Worm (Caenorhabditis elegans) whole organism, L4 larva: Measurements from ENCODE around the gene F55C12.6.
A peak's percentile ranks its signal among the peaks of the same experiment; 100 is the strongest.

ENCODE experiments used
- D1046.2 ChIP-seq: fragments of 200-800 bp; sonication (Bioruptor generic); IDR thresholded peaks from 2 replicates; pipeline ENCODE4 v1.3.6; 2022; ENCODE audit warnings: missing genetic modification characterization, missing compliant biosample characterization
- F26F4.8 ChIP-seq: fragments of 200-800 bp; sonication (Bioruptor generic); conservative IDR thresholded peaks from 2 replicates; pipeline ENCODE4 v1.3.6; 2022; ENCODE audit warnings: missing genetic modification characterization, missing compliant biosample characterization
- T26A8.4 ChIP-seq: fragments of 200-800 bp; sonication (Bioruptor generic); IDR thresholded peaks from 2 replicates; pipeline ENCODE4 v1.3.6; 2022; ENCODE audit warnings: missing genetic modification characterization, missing compliant biosample characterization
- Y75B8A.6 ChIP-seq: fragments of 200-800 bp; sonication (Bioruptor generic); IDR thresholded peaks from 2 replicates; pipeline ENCODE4 v1.3.6; 2022; ENCODE audit warnings: missing genetic modification reagents, missing genetic modification characterization, missing compliant biosample characterization
- ama-1 ChIP-seq: fragments of 150-350 bp; optimal IDR thresholded peaks from 2 replicates; lab custom pipeline; 2014; ENCODE audit warnings: inconsistent platforms, mixed read lengths
- attf-4 ChIP-seq: sonication (generic microtip); optimal IDR thresholded peaks from 3 replicates; lab custom pipeline; 2017; ENCODE audit warnings: missing biosample characterization, missing genetic modification characterization
- ceh-20 ChIP-seq: fragments of 200-800 bp; sonication (Bioruptor generic); IDR thresholded peaks from 2 replicates; pipeline ENCODE4 v1.3.6; 2022; ENCODE audit warnings: missing genetic modification reagents, missing genetic modification characterization, missing compliant biosample characterization
- ceh-32 ChIP-seq: sonication (generic microtip); optimal IDR thresholded peaks from 2 replicates; lab custom pipeline; 2016; ENCODE audit warnings: mild to moderate bottlenecking, missing genetic modification characterization, missing compliant biosample characterization; ENCODE audit not compliant: poor library complexity
- ceh-82 ChIP-seq: sonication (generic microtip); optimal IDR thresholded peaks from 2 replicates; lab custom pipeline; 2017; ENCODE audit warnings: missing biosample characterization, missing genetic modification characterization
- ces-1 ChIP-seq: fragments of 150-350 bp; sonication (generic microtip); optimal IDR thresholded peaks from 4 replicates; lab custom pipeline; 2014; ENCODE audit warnings: missing biosample characterization, missing genetic modification reagents, missing genetic modification characterization
- ctbp-1 ChIP-seq: fragments of 200-800 bp; sonication (Bioruptor generic); IDR thresholded peaks from 2 replicates; pipeline ENCODE4 v1.3.6; 2022; ENCODE audit warnings: missing genetic modification reagents, missing genetic modification characterization, missing compliant biosample characterization
- daf-16 ChIP-seq, 3 experiments: sonication (generic microtip); optimal IDR thresholded peaks; 2 replicates each; lab custom pipeline; 2016 to 2017; ENCODE audit warnings: missing genetic modification characterization in 3 of 3, missing genetic modification reagents in 3 of 3, mild to moderate bottlenecking in 2 of 3, missing compliant biosample characterization in 2 of 3, missing biosample characterization in 1 of 3, moderate library complexity in 1 of 3
- daf-19 ChIP-seq: fragments of 200-800 bp; sonication (Bioruptor generic); conservative IDR thresholded peaks from 2 replicates; pipeline ENCODE4 v1.3.6; 2022; ENCODE audit warnings: missing genetic modification characterization, missing compliant biosample characterization
- dmd-6 ChIP-seq: fragments of 200-800 bp; sonication (Bioruptor generic); IDR thresholded peaks from 2 replicates; pipeline ENCODE4 v1.3.6; 2022; ENCODE audit warnings: missing genetic modification reagents, missing genetic modification characterization, missing compliant biosample characterization
- duxl-1 ChIP-seq: sonication (generic microtip); optimal IDR thresholded peaks from 2 replicates; lab custom pipeline; 2016; ENCODE audit warnings: mild to moderate bottlenecking, missing genetic modification characterization, moderate library complexity, missing compliant biosample characterization; ENCODE audit not compliant: poor library complexity
- dve-1 ChIP-seq: sonication (generic microtip); optimal IDR thresholded peaks from 2 replicates; lab custom pipeline; 2017; ENCODE audit warnings: antibody characterized with exemption, mild to moderate bottlenecking, missing genetic modification characterization, missing compliant biosample characterization; ENCODE audit not compliant: insufficient read depth
- egl-27 ChIP-seq: sonication (generic microtip); optimal IDR thresholded peaks from 3 replicates; lab custom pipeline; 2017; ENCODE audit warnings: missing biosample characterization, missing genetic modification reagents, missing genetic modification characterization
- hif-1 ChIP-seq, 2 experiments: sonication (generic microtip); optimal IDR thresholded peaks; 2 replicates each; lab custom pipeline; 2016 to 2017; ENCODE audit warnings: missing compliant biosample characterization in 2 of 2, missing genetic modification characterization in 2 of 2, missing genetic modification reagents in 2 of 2, missing genotype in 2 of 2, mild to moderate bottlenecking in 1 of 2
- lim-7 ChIP-seq: fragments of 200-800 bp; sonication (Bioruptor generic); IDR thresholded peaks from 2 replicates; pipeline ENCODE4 v1.3.6; 2022; ENCODE audit warnings: missing genetic modification characterization, missing compliant biosample characterization
- lin-1 ChIP-seq: fragments of 200-800 bp; sonication (Bioruptor generic); IDR thresholded peaks from 2 replicates; pipeline ENCODE4 v1.3.6; 2022; ENCODE audit warnings: missing genetic modification reagents, missing genetic modification characterization, missing compliant biosample characterization
- lin-15B ChIP-seq: fragments of 150-350 bp; sonication (generic microtip); optimal IDR thresholded peaks from 3 replicates; lab custom pipeline; 2014; ENCODE audit warnings: missing biosample characterization, missing genetic modification characterization
- lin-29 ChIP-seq: fragments of 200-800 bp; sonication (Bioruptor generic); IDR thresholded peaks from 2 replicates; pipeline ENCODE4 v1.3.6; 2022; ENCODE audit warnings: missing genetic modification reagents, missing genetic modification characterization, missing compliant biosample characterization
- lin-38 ChIP-seq: fragments of 200-800 bp; sonication (Bioruptor generic); IDR thresholded peaks from 2 replicates; pipeline ENCODE4 v1.3.6; 2022; ENCODE audit warnings: missing genetic modification reagents, missing genetic modification characterization, missing compliant biosample characterization
- madf-9 ChIP-seq: fragments of 200-800 bp; sonication (Bioruptor generic); conservative IDR thresholded peaks from 2 replicates; pipeline ENCODE4 v1.3.6; 2022; ENCODE audit warnings: missing genetic modification reagents, missing genetic modification characterization, missing compliant biosample characterization
- mdl-1 ChIP-seq, 2 experiments: fragments of 150-350 bp in 1 of 2; sonication (generic microtip) in 1 of 2; optimal IDR thresholded peaks; 2 replicates each; lab custom pipeline; 2014 to 2017; ENCODE audit warnings: missing biosample characterization in 2 of 2, missing genetic modification characterization in 2 of 2
- mep-1 ChIP-seq: fragments of 150-350 bp; sonication (generic microtip); optimal IDR thresholded peaks from 3 replicates; lab custom pipeline; 2014; ENCODE audit warnings: missing biosample characterization, missing genetic modification characterization
- mes-2 ChIP-seq: sonication (generic microtip); optimal IDR thresholded peaks from 2 replicates; lab custom pipeline; 2016; ENCODE audit warnings: missing genotype, mild to moderate bottlenecking, missing genetic modification characterization, missing compliant biosample characterization; ENCODE audit not compliant: poor library complexity, severe bottlenecking
- nhr-28 ChIP-seq: fragments of 150-350 bp; optimal IDR thresholded peaks from 2 replicates; lab custom pipeline; 2014; ENCODE audit warnings: missing biosample characterization, missing genetic modification characterization
- nhr-41 ChIP-seq: fragments of 200-800 bp; sonication (Bioruptor generic); IDR thresholded peaks from 2 replicates; pipeline ENCODE4 v1.3.6; 2022; ENCODE audit warnings: missing genetic modification reagents, missing genetic modification characterization, missing compliant biosample characterization
- nhr-6 ChIP-seq: fragments of 150-350 bp; optimal IDR thresholded peaks from 2 replicates; lab custom pipeline; 2014; ENCODE audit warnings: missing biosample characterization, missing genetic modification characterization
- nhr-76 ChIP-seq: fragments of 150-350 bp; optimal IDR thresholded peaks from 2 replicates; lab custom pipeline; 2014; ENCODE audit warnings: missing biosample characterization, missing genetic modification characterization
- pha-4 ChIP-seq, 2 experiments: fragments of 150-350 bp in 1 of 2; fragments of 200-800 bp in 1 of 2; sonication (Bioruptor generic) in 1 of 2; IDR thresholded peaks in 1 of 2; optimal IDR thresholded peaks in 1 of 2; 2 replicates each; pipeline versions ENCODE4 v1.3.6 to Lab custom; 2014 to 2022; ENCODE audit warnings: missing genetic modification characterization in 2 of 2, missing genetic modification reagents in 2 of 2, missing biosample characterization in 1 of 2, missing compliant biosample characterization in 1 of 2
- pqm-1 ChIP-seq: sonication (generic microtip); optimal IDR thresholded peaks from 2 replicates; lab custom pipeline; 2017; ENCODE audit warnings: missing biosample characterization, missing genetic modification characterization
- rbr-2 ChIP-seq: sonication (generic microtip); optimal IDR thresholded peaks from 2 replicates; lab custom pipeline; 2016; ENCODE audit warnings: missing genotype, missing genetic modification characterization, missing compliant biosample characterization
- spr-3 ChIP-seq: fragments of 200-800 bp; sonication (Bioruptor generic); optimal IDR thresholded peaks from 2 replicates; lab custom pipeline; 2018; ENCODE audit warnings: mild to moderate bottlenecking, missing genetic modification characterization, missing compliant biosample characterization
- tag-97 ChIP-seq: fragments of 200-800 bp; sonication (Bioruptor generic); IDR thresholded peaks from 2 replicates; pipeline ENCODE4 v1.3.6; 2022; ENCODE audit warnings: missing genetic modification characterization, missing compliant biosample characterization
- unc-130 ChIP-seq: sonication (generic microtip); optimal IDR thresholded peaks from 2 replicates; lab custom pipeline; 2016; ENCODE audit warnings: missing genetic modification reagents, missing genetic modification characterization, missing compliant biosample characterization
- unc-62 ChIP-seq, 3 experiments: fragments of 150-350 bp in 1 of 3; sonication (generic microtip); optimal IDR thresholded peaks in 2 of 3; peaks in 1 of 3; 1 replicate in 1 of 3; 2 replicates in 2 of 3; lab custom pipeline; 2014 to 2017; ENCODE audit warnings: missing biosample characterization in 3 of 3, missing genetic modification characterization in 3 of 3, missing genetic modification reagents in 3 of 3, missing genotype in 1 of 3
- zfp-2 ChIP-seq: sonication (generic microtip); optimal IDR thresholded peaks from 2 replicates; lab custom pipeline; 2016; ENCODE audit warnings: mild to moderate bottlenecking, missing genetic modification characterization, missing compliant biosample characterization
- zip-11 ChIP-seq: fragments of 200-800 bp; sonication (Bioruptor generic); IDR thresholded peaks from 2 replicates; pipeline ENCODE4 v1.3.6; 2022; ENCODE audit warnings: missing genetic modification characterization, missing compliant biosample characterization
- ztf-11 ChIP-seq: fragments of 150-350 bp; optimal IDR thresholded peaks from 2 replicates; lab custom pipeline; 2014; ENCODE audit warnings: missing biosample characterization, missing genetic modification characterization

F55C12.6 gene

DNA sequence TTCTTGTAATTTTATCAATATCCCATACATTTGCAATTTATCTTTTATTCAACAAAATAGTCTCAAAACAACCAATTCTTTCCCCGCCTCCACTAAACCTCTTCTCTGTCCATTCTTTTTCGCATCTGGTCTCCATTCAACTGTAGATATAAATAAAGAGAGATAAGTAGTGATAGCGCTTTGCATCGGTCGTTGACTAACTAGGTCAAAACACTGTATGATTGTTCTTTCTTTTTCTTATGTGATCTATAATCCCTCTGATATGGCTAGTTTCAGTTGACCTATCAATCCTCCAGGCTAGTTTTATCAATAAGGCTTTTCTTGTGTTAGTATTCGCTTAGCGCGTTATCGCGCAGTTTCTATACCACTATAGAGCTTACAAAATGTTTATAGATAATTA, 22.7 kb downstream of the F55C12.6 start:
- TF ChIP-seq nhr-28 (tag; lab: Kevin White, UChicago), result peak; percentile 62
- no peak for TF ChIP-seq Y75B8A.6 (GFP tag; lab: Robert Waterston, UW)

DNA sequence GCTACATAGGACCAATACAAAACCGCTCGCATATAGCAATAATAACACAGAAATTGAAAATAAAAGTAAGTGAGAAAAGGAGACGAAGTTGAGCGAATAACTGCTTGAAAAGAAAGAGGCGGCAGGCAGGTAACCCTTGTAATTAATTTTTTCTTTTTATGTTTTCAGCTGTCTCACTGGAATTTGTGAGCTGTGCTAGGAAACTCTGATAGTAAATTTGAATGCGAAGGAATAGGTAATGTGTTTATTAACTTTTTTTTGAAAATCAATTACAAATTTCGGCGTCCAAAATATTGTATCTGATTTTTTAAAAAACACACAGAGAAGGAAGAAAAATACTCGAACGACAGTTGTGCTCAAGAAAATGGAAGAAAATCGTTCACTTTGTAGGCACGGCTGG, 23.9 kb downstream of the F55C12.6 start, which contains the start of gene H41C03.2:
H41C03.2 (minus strand) TSS at position 101 of the 400 bp plus-strand sequence.
- peak in 1 of 2 experiments; percentile 75 for TF ChIP-seq unc-62 (GFP tag; optimal IDR thresholded peaks at IDR 0.05 in 1 of 2; lab: Kevin White, UChicago)
- TF ChIP-seq unc-62 (tag; optimal IDR thresholded peaks at IDR 0.05; lab: Kevin White, UChicago), result no peak
- TF ChIP-seq rbr-2 (tag; lab: Kevin White, UChicago), result no peak

DNA sequence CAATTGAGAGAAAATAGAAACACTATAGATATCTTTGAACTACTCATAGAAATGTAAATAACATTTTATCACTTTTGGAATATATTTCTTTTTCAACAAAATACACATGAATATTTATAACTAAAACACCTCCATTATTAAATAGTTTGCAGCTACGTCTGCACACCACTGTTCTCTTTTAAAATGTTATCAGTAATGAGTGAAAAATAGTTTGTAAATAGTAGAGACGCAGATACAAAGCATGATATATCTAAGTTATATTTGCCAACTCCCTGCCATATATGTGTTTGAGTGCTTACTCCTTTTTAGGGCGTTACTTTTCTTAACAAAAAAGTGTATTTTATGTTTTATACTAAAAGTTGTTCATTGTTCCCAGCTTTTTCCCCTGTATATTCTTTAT, 29.8 kb downstream of the F55C12.6 start:
- no peak for TF ChIP-seq pha-4 (GFP tag; IDR thresholded peaks at IDR 0.05; lab: Robert Waterston, UW)
- TF ChIP-seq pha-4 (tag; optimal IDR thresholded peaks at IDR 0.05; lab: Kevin White, UChicago), result no peak
- TF ChIP-seq daf-19 (GFP tag; lab: Robert Waterston, UW), result no peak
- TF ChIP-seq zfp-2 (tag; lab: Kevin White, UChicago), result no peak
- TF ChIP-seq dve-1 (tag; lab: Kevin White, UChicago), result peak; percentile 34
- TF ChIP-seq nhr-28 (tag; lab: Kevin White, UChicago), result peak; percentile 72
- peak; percentile 12 for TF ChIP-seq pqm-1
- TF ChIP-seq nhr-41, result no peak
- no peak for TF ChIP-seq ceh-20

DNA sequence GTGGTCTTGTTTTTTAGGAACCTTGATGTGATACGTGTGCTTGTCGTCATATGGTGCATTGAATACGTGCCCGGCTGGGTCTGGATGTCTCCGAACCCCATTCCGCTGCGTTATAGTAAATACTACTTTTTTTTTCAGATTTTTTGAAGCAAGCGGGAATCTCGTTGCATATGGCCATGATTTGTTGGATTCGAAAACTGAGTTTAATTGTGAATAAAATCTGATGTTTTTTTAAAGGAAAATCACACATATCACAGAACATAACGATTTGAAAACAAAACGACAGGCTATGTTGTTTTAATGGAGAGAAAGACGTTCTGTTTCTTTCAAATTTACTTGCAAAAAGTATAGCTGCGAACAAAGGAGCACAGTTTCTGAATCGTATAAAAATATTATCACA, 30.5 kb downstream of the F55C12.6 start, which contains the start of the genes ZK1248.17 and H41C03.3:
ZK1248.17 (minus strand) TSS at position 101 of the 400 bp plus-strand sequence.
H41C03.3 (plus strand) TSS at position 337 of the 400 bp plus-strand sequence.
- TF ChIP-seq nhr-6 (tag; lab: Kevin White, UChicago) (no peak), mdl-1 (tag; optimal IDR thresholded peaks at IDR 0.05; lab: Kevin White, UChicago) (no peak), ctbp-1 (GFP tag; lab: Robert Waterston, UW) (no peak), ceh-32 (no peak), ama-1 (lab: Kevin White, UChicago) (no peak), daf-19 (GFP tag; lab: Robert Waterston, UW) (no peak), tag-97 (GFP tag; lab: Robert Waterston, UW) (no peak), spr-3 (GFP tag; lab: Kevin White, UChicago) (no peak), lin-1 (GFP tag; lab: Robert Waterston, UW) (no peak), ztf-11 (tag; lab: Kevin White, UChicago) (no peak), lin-29 (no peak), Y75B8A.6 (GFP tag; lab: Robert Waterston, UW) (no peak), dmd-6 (GFP tag; lab: Robert Waterston, UW) (no peak), mes-2 (tag; lab: Kevin White, UChicago) (no peak), ceh-82 (tag; lab: Kevin White, UChicago) (no peak), nhr-28 (tag; lab: Kevin White, UChicago) (no peak), lin-38 (GFP tag; lab: Robert Waterston, UW) (no peak), daf-16 (GFP tag; optimal IDR thresholded peaks at IDR 0.05; lab: Kevin White, UChicago) (no peak), daf-16 (tag; optimal IDR thresholded peaks at IDR 0.05; lab: Kevin White, UChicago) (no peak)

DNA sequence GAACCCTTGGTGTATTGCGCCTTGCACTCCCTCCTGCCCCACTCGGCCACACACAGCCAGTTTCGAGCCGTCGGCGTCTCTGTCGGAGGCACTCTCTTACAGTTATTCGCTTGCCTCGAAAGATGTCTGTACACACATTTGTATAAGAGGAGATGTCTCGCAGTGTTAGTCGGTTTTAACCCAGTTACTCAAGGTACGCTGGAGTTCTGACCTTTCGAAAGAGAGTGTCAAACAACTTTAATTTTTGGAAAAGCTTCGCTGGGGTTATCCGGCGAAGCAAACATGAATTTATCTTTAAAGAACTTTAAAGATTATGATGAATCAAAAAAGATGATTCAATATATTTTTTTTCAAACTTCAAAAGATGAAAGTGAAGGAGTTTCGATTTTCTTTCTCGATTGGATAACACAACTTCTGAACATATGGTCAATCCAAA, 31.2 kb downstream of the F55C12.6 start:
- 0 out of 2 replicates have a peak, but pooled peaks have one; percentile 52 for TF ChIP-seq zip-11 (GFP tag; lab: Robert Waterston, UW)
- TF ChIP-seq nhr-76 (tag; lab: Kevin White, UChicago), result peak; percentile 77
- TF ChIP-seq zfp-2 (tag; lab: Kevin White, UChicago), result peak; percentile 87
- peak; percentile 76 for TF ChIP-seq lim-7 (GFP tag; lab: Robert Waterston, UW)
- TF ChIP-seq madf-9, result peak; percentile 98
- TF ChIP-seq mep-1, result peak; percentile 99
- peak; percentile 99 for TF ChIP-seq daf-19 (GFP tag; lab: Robert Waterston, UW)
- peak; percentile 94 for TF ChIP-seq ces-1 (GFP tag; lab: Kevin White, UChicago)
- peak; percentile 48 for TF ChIP-seq attf-4 (tag; lab: Kevin White, UChicago)
- 0 out of 2 replicates have a peak, but pooled peaks have one; percentile 34 for TF ChIP-seq F26F4.8 (GFP tag; lab: Robert Waterston, UW)
- TF ChIP-seq hif-1 (tag; optimal IDR thresholded peaks at IDR 0.05; lab: Kevin White, UChicago), result peak; percentile 88 to 94
- TF ChIP-seq D1046.2, result peak; percentile 92
- peak; percentile 100 for TF ChIP-seq T26A8.4
- TF ChIP-seq egl-27 (tag; lab: Kevin White, UChicago), result peak; percentile 93
- TF ChIP-seq unc-130 (GFP tag; lab: Kevin White, UChicago), result peak; percentile 93
- TF ChIP-seq lin-15B, result peak; percentile 63
- peak; percentile 99 for TF ChIP-seq ctbp-1 (GFP tag; lab: Robert Waterston, UW)
- TF ChIP-seq duxl-1 (tag; lab: Kevin White, UChicago), result peak; percentile 96
